Worm (Caenorhabditis elegans): ENCODE results near the gene C12D12.3.

DNA sequence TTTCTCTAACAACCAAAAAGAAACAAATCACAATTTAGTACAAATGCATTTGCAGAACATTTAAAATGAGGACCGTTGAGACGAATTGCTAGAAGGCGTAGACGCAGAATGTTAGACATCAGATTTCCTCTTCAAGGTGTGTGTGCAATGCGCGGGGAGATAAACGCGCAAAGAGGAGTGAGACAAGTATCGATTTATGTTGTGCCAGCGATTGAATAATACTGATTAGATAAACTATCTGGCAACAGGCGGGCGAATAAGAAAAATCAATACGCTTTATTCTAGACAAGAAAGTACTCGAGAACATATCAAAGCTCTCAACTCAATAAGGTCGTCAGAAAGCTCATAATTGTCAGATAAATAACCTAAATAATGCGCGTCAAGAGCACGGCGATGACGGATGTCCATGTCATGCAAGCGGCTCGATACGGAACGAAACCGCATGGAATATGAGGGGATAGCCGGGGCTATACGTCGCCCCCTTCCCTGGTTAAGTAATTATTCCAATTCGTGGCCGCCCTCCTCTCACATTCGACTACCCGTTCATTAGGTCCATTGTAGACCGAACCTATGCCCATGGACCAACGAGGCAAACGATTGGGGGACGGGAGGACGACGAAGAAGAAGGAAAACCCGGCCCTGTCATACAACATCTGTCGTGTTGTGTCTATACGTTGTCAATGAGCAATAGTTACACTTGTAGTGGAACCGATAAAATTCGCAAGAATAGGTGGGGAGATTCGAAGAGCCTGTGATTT lies 21.9 kb upstream of the C12D12.3 start:
- TF ChIP-seq T23F11.4 (GFP tag; optimal IDR thresholded peaks at IDR 0.05) (no peak), zip-5 (tag; optimal IDR thresholded peaks at IDR 0.05) (no peak), ceh-31 (tag; optimal IDR thresholded peaks at IDR 0.05) (peak; percentile 26), ceh-30 (tag; optimal IDR thresholded peaks at IDR 0.05) (no peak), unc-55 (GFP tag; optimal IDR thresholded peaks at IDR 0.05) (no peak), elt-2 (tag; optimal IDR thresholded peaks at IDR 0.05) (peak; percentile 61), ama-1 (optimal IDR thresholded peaks at IDR 0.05) (no peak), nhr-11 (tag; optimal IDR thresholded peaks at IDR 0.05) (no peak), ceh-48 (tag; optimal IDR thresholded peaks at IDR 0.05) (peak; percentile 36), npax-4 (tag; optimal IDR thresholded peaks at IDR 0.05) (no peak), ceh-45 (GFP tag; IDR thresholded peaks at IDR 0.05) (no peak), tbx-2 (tag; optimal IDR thresholded peaks at IDR 0.05) (peak; percentile 9), nfya-1 (tag; optimal IDR thresholded peaks at IDR 0.05) (no peak)
